Worm (Caenorhabditis elegans) whole organism, early embryonic: ENCODE measurements around the gene fbxc-17.
"Not testable (repeated sequence)": the region's sequence is repeated elsewhere in the genome, so short reads cannot be mapped to it uniquely, and the experiment has no call there.

ENCODE experiments used
- ama-1 ChIP-seq: fragments of 150-350 bp; optimal IDR thresholded peaks from 2 replicates; lab custom pipeline; 2014
- flt-1 ChIP-seq: fragments of 200-800 bp; sonication (Bioruptor generic); IDR thresholded peaks from 2 replicates; pipeline ENCODE4 v1.3.6; 2022; ENCODE audit warnings: missing genetic modification characterization, missing compliant biosample characterization

DNA sequence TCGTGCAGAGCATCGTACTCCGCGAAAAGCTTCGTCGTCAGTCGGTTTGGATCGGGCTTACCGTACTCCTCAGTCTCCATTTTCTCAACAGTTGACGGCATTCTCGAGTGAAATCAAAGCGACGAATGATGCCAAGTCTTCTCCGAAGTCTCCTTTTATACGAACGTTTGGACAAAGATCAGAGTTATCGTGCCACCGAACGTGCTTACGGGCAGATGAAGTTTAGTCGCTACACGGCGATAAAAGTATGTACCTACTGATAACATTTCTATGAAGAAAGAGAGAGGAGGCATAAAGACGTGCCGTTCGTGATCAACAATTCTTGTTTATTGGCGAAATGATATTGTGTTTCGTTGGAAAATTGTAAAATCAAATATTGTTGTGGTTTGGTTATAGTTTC is 27.3 kb upstream of the fbxc-17 start, which contains the start of gene F45D11.14:
- TF ChIP-seq flt-1 (GFP tag; lab: Robert Waterston, UW); ama-1 (lab: Kevin White, UChicago): not testable (repeated sequence)
